Fruit fly (Drosophila melanogaster) Kc167 (cell line): Measurements from ENCODE around the gene Ca-Ma2d.

Experiments
- h ChIP-seq: fragments of >200 bp; optimal IDR thresholded peaks from 3 replicates; lab custom pipeline; 2018; ENCODE audit warnings: missing external identifiers
- insv ChIP-seq: fragments of >200 bp; optimal IDR thresholded peaks from 3 replicates; lab custom pipeline; 2018; ENCODE audit warnings: missing external identifiers
- psq ChIP-seq: fragments of >200 bp; optimal IDR thresholded peaks from 2 replicates; lab custom pipeline; 2017; ENCODE audit warnings: missing external identifiers
- ttk ChIP-seq: sonication (Bioruptor generic); optimal IDR thresholded peaks from 2 replicates; lab custom pipeline; 2017; ENCODE audit warnings: missing external identifiers

- TF ChIP-seq h (lab: Kevin White, UChicago) (no peak), ttk (lab: Kevin White, UChicago) (no peak), insv (lab: Kevin White, UChicago) (no peak), psq (lab: Kevin White, UChicago) (no peak)
These were observed 42.8 kb downstream of the Ca-Ma2d start for dm6 chr2L:16274100-16274499.
